Worm (Caenorhabditis elegans) whole organism, L4 larva: ENCODE measurements around the gene Y39A1A.20.
"Not testable (repeated sequence)": the region's sequence is repeated elsewhere in the genome, so short reads cannot be mapped to it uniquely, and the experiment has no call there.

Experiments used
- F26F4.8 ChIP-seq: fragments of 200-800 bp; sonication (Bioruptor generic); conservative IDR thresholded peaks from 2 replicates; pipeline ENCODE4 v1.3.6; 2022; ENCODE audit warnings: missing genetic modification characterization, missing compliant biosample characterization
- F49E8.2 ChIP-seq: sonication (generic microtip); optimal IDR thresholded peaks from 2 replicates; lab custom pipeline; 2016; ENCODE audit warnings: missing compliant biosample characterization, mild to moderate bottlenecking, missing genetic modification characterization, borderline replicate concordance
- R02D3.7 ChIP-seq: fragments of 150-350 bp; sonication (generic microtip); optimal IDR thresholded peaks from 3 replicates; lab custom pipeline; 2014; ENCODE audit warnings: missing biosample characterization, missing genetic modification characterization
- T26A8.4 ChIP-seq: fragments of 200-800 bp; sonication (Bioruptor generic); IDR thresholded peaks from 2 replicates; pipeline ENCODE4 v1.3.6; 2022; ENCODE audit warnings: missing genetic modification characterization, missing compliant biosample characterization
- ZK546.5 ChIP-seq, 2 experiments: sonication (generic microtip); optimal IDR thresholded peaks; 2 replicates each; lab custom pipeline; 2017; ENCODE audit warnings: missing biosample characterization in 2 of 2, missing genetic modification characterization in 2 of 2
- aha-1 ChIP-seq: fragments of 150-350 bp; peaks from one replicate; lab custom pipeline; 2014; ENCODE audit warnings: missing biosample characterization, missing genetic modification characterization
- arid-1 ChIP-seq: fragments of 200-800 bp; sonication (Bioruptor generic); conservative IDR thresholded peaks from 2 replicates; pipeline ENCODE4 v1.3.6; 2022; ENCODE audit warnings: missing genetic modification reagents, missing genetic modification characterization, missing compliant biosample characterization
- attf-4 ChIP-seq: sonication (generic microtip); optimal IDR thresholded peaks from 3 replicates; lab custom pipeline; 2017; ENCODE audit warnings: missing biosample characterization, missing genetic modification characterization
- ceh-20 ChIP-seq: fragments of 200-800 bp; sonication (Bioruptor generic); IDR thresholded peaks from 2 replicates; pipeline ENCODE4 v1.3.6; 2022; ENCODE audit warnings: missing genetic modification reagents, missing genetic modification characterization, missing compliant biosample characterization
- ceh-32 ChIP-seq: sonication (generic microtip); optimal IDR thresholded peaks from 2 replicates; lab custom pipeline; 2016; ENCODE audit warnings: mild to moderate bottlenecking, missing genetic modification characterization, missing compliant biosample characterization; ENCODE audit not compliant: poor library complexity
- ceh-44 ChIP-seq: fragments of 200-800 bp; sonication (Bioruptor generic); IDR thresholded peaks from 2 replicates; pipeline ENCODE4 v1.3.6; 2022; ENCODE audit warnings: missing genetic modification reagents, missing genetic modification characterization, missing compliant biosample characterization
- ceh-62 ChIP-seq: sonication (generic microtip); optimal IDR thresholded peaks from 2 replicates; lab custom pipeline; 2017; ENCODE audit warnings: missing biosample characterization, missing genetic modification characterization
- cey-2 ChIP-seq: sonication (generic microtip); optimal IDR thresholded peaks from 3 replicates; lab custom pipeline; 2017; ENCODE audit warnings: missing genetic modification characterization, mild to moderate bottlenecking, missing compliant biosample characterization, antibody characterized with exemption, borderline replicate concordance; ENCODE audit not compliant: insufficient read depth
- daf-16 ChIP-seq, 3 experiments: sonication (generic microtip); optimal IDR thresholded peaks; 2 replicates each; lab custom pipeline; 2016 to 2017; ENCODE audit warnings: missing genetic modification characterization in 3 of 3, missing genetic modification reagents in 3 of 3, mild to moderate bottlenecking in 2 of 3, missing compliant biosample characterization in 2 of 3, missing biosample characterization in 1 of 3, moderate library complexity in 1 of 3
- daf-19 ChIP-seq: fragments of 200-800 bp; sonication (Bioruptor generic); conservative IDR thresholded peaks from 2 replicates; pipeline ENCODE4 v1.3.6; 2022; ENCODE audit warnings: missing genetic modification characterization, missing compliant biosample characterization
- dmd-8 ChIP-seq: fragments of 200-800 bp; sonication (Bioruptor generic); IDR thresholded peaks from 2 replicates; pipeline ENCODE4 v1.3.6; 2022; ENCODE audit warnings: missing genetic modification characterization, missing compliant biosample characterization
- dpl-1 ChIP-seq: fragments of 150-350 bp; optimal IDR thresholded peaks from 2 replicates; lab custom pipeline; 2014; ENCODE audit warnings: missing biosample characterization, missing genetic modification reagents, missing genetic modification characterization
- dve-1 ChIP-seq: sonication (generic microtip); optimal IDR thresholded peaks from 2 replicates; lab custom pipeline; 2017; ENCODE audit warnings: antibody characterized with exemption, mild to moderate bottlenecking, missing genetic modification characterization, missing compliant biosample characterization; ENCODE audit not compliant: insufficient read depth
- egl-43 ChIP-seq: fragments of 200-800 bp; sonication (Bioruptor generic); IDR thresholded peaks from 2 replicates; pipeline ENCODE4 v1.3.6; 2022; ENCODE audit warnings: missing genetic modification reagents, missing genetic modification characterization, missing compliant biosample characterization
- fos-1 ChIP-seq: fragments of 150-350 bp; optimal IDR thresholded peaks from 2 replicates; lab custom pipeline; 2014; ENCODE audit warnings: missing biosample characterization, missing genetic modification characterization
- hlh-11 ChIP-seq: fragments of 200-800 bp; sonication (Bioruptor generic); optimal IDR thresholded peaks from 2 replicates; lab custom pipeline; 2018; ENCODE audit warnings: mild to moderate bottlenecking, missing genetic modification characterization, missing compliant biosample characterization
- hlh-30 ChIP-seq: sonication (generic microtip); optimal IDR thresholded peaks from 2 replicates; lab custom pipeline; 2017; ENCODE audit warnings: antibody characterized with exemption, mild to moderate bottlenecking, missing genetic modification characterization, missing compliant biosample characterization; ENCODE audit not compliant: insufficient read depth
- lin-38 ChIP-seq: fragments of 200-800 bp; sonication (Bioruptor generic); IDR thresholded peaks from 2 replicates; pipeline ENCODE4 v1.3.6; 2022; ENCODE audit warnings: missing genetic modification reagents, missing genetic modification characterization, missing compliant biosample characterization
- lin-39 ChIP-seq: fragments of 150-350 bp; optimal IDR thresholded peaks from 2 replicates; lab custom pipeline; 2014; ENCODE audit warnings: missing biosample characterization, missing genetic modification reagents, missing genetic modification characterization
- madf-9 ChIP-seq: fragments of 200-800 bp; sonication (Bioruptor generic); conservative IDR thresholded peaks from 2 replicates; pipeline ENCODE4 v1.3.6; 2022; ENCODE audit warnings: missing genetic modification reagents, missing genetic modification characterization, missing compliant biosample characterization
- mdl-1 ChIP-seq, 2 experiments: fragments of 150-350 bp in 1 of 2; sonication (generic microtip) in 1 of 2; optimal IDR thresholded peaks; 2 replicates each; lab custom pipeline; 2014 to 2017; ENCODE audit warnings: missing biosample characterization in 2 of 2, missing genetic modification characterization in 2 of 2
- nhr-111 ChIP-seq: fragments of 200-800 bp; sonication (Bioruptor generic); optimal IDR thresholded peaks from 2 replicates; lab custom pipeline; 2018; ENCODE audit warnings: mild to moderate bottlenecking, missing genetic modification characterization, missing compliant biosample characterization
- nhr-25 ChIP-seq: sonication (generic microtip); optimal IDR thresholded peaks from 2 replicates; lab custom pipeline; 2017; ENCODE audit warnings: missing genetic modification characterization, mild to moderate bottlenecking, missing compliant biosample characterization, antibody characterized with exemption, moderate library complexity, borderline replicate concordance; ENCODE audit not compliant: insufficient read depth
- nhr-42 ChIP-seq: fragments of 200-800 bp; sonication (Bioruptor generic); IDR thresholded peaks from 2 replicates; pipeline ENCODE4 v1.3.6; 2022; ENCODE audit warnings: missing genetic modification characterization, missing compliant biosample characterization
- nhr-48 ChIP-seq: sonication (generic microtip); optimal IDR thresholded peaks from 2 replicates; lab custom pipeline; 2016; ENCODE audit warnings: mild to moderate bottlenecking, missing genetic modification characterization, missing compliant biosample characterization
- nhr-76 ChIP-seq: fragments of 150-350 bp; optimal IDR thresholded peaks from 2 replicates; lab custom pipeline; 2014; ENCODE audit warnings: missing biosample characterization, missing genetic modification characterization
- pha-4 ChIP-seq, 2 experiments: fragments of 150-350 bp in 1 of 2; fragments of 200-800 bp in 1 of 2; sonication (Bioruptor generic) in 1 of 2; IDR thresholded peaks in 1 of 2; optimal IDR thresholded peaks in 1 of 2; 2 replicates each; pipeline versions ENCODE4 v1.3.6 to Lab custom; 2014 to 2022; ENCODE audit warnings: missing genetic modification characterization in 2 of 2, missing genetic modification reagents in 2 of 2, missing biosample characterization in 1 of 2, missing compliant biosample characterization in 1 of 2
- php-3 ChIP-seq: fragments of 200-800 bp; sonication (Bioruptor generic); IDR thresholded peaks from 2 replicates; pipeline ENCODE4 v1.3.6; 2022; ENCODE audit warnings: missing genetic modification reagents, missing genetic modification characterization, missing compliant biosample characterization
- snpc-1.2 ChIP-seq: fragments of 200-800 bp; sonication (Bioruptor generic); IDR thresholded peaks from 2 replicates; pipeline ENCODE4 v1.3.6; 2022; ENCODE audit warnings: missing genetic modification reagents, missing genetic modification characterization, missing compliant biosample characterization
- snpc-4 ChIP-seq: fragments of 150-350 bp; optimal IDR thresholded peaks from 2 replicates; lab custom pipeline; 2014; ENCODE audit warnings: missing biosample characterization, missing genetic modification characterization
- tag-97 ChIP-seq: fragments of 200-800 bp; sonication (Bioruptor generic); IDR thresholded peaks from 2 replicates; pipeline ENCODE4 v1.3.6; 2022; ENCODE audit warnings: missing genetic modification characterization, missing compliant biosample characterization
- unc-130 ChIP-seq: sonication (generic microtip); optimal IDR thresholded peaks from 2 replicates; lab custom pipeline; 2016; ENCODE audit warnings: missing genetic modification reagents, missing genetic modification characterization, missing compliant biosample characterization
- unc-62 ChIP-seq, 3 experiments: fragments of 150-350 bp in 1 of 3; sonication (generic microtip); optimal IDR thresholded peaks in 2 of 3; peaks in 1 of 3; 1 replicate in 1 of 3; 2 replicates in 2 of 3; lab custom pipeline; 2014 to 2017; ENCODE audit warnings: missing biosample characterization in 3 of 3, missing genetic modification characterization in 3 of 3, missing genetic modification reagents in 3 of 3, missing genotype in 1 of 3
- vab-7 ChIP-seq: fragments of 200-800 bp; sonication (Bioruptor generic); IDR thresholded peaks from 2 replicates; pipeline ENCODE4 v1.3.6; 2022; ENCODE audit warnings: missing genetic modification reagents, missing genetic modification characterization, missing compliant biosample characterization
- zfp-3 ChIP-seq: fragments of 200-800 bp; sonication (Bioruptor generic); conservative IDR thresholded peaks from 2 replicates; pipeline ENCODE4 v1.3.6; 2022; ENCODE audit warnings: missing genetic modification reagents, missing genetic modification characterization, missing compliant biosample characterization
- ztf-7 ChIP-seq: fragments of 150-350 bp; optimal IDR thresholded peaks from 2 replicates; lab custom pipeline; 2014; ENCODE audit warnings: missing biosample characterization, missing genetic modification characterization

Y39A1A.20 gene

ce11 chrIII:10700460-10700859 is at the start of gene Y39A1A.20:
Gene Y39A1A.20 (minus strand): TSS chrIII:10700560.
- TF ChIP-seq madf-9 (GFP tag; lab: Robert Waterston, UW), result no peak
- TF ChIP-seq hlh-11 (tag; lab: Kevin White, UChicago), result no peak
- TF ChIP-seq php-3 (GFP tag; lab: Robert Waterston, UW), result no peak
- peak; percentile 83 for TF ChIP-seq aha-1

- TF ChIP-seq F49E8.2 (tag; lab: Kevin White, UChicago) (peak; percentile 7), egl-43 (GFP tag; lab: Robert Waterston, UW) (0 out of 2 replicates have a peak, but pooled peaks have one; percentile 40), T26A8.4 (GFP tag; lab: Robert Waterston, UW) (0 out of 2 replicates have a peak, but pooled peaks have one; percentile 21), snpc-1.2 (GFP tag; lab: Robert Waterston, UW) (0 out of 2 replicates have a peak, but pooled peaks have one; percentile 17), arid-1 (0 out of 2 replicates have a peak, but pooled peaks have one; percentile 62), pha-4 (GFP tag; IDR thresholded peaks at IDR 0.05; lab: Robert Waterston, UW) (peak; percentile 52; the same call in 1 of the 2 replicates), lin-38 (peak; percentile 63)
- not testable (repeated sequence) for TF ChIP-seq pha-4 (tag; optimal IDR thresholded peaks at IDR 0.05; lab: Kevin White, UChicago)
Observed at ce11 chrIII:10750043-10750442, 49.7 kb upstream of the Y39A1A.20 start, which contains the start of gene enu-3.6. Gene enu-3.6 (plus strand): TSS chrIII:10750434.

- 0 out of 2 replicates have a peak, but pooled peaks have one; percentile 19 for TF ChIP-seq madf-9 (GFP tag; lab: Robert Waterston, UW)
- TF ChIP-seq cey-2 (tag; lab: Kevin White, UChicago), result no peak
- TF ChIP-seq pha-4 (GFP tag; IDR thresholded peaks at IDR 0.05; lab: Robert Waterston, UW), result no peak
- TF ChIP-seq pha-4 (tag; optimal IDR thresholded peaks at IDR 0.05; lab: Kevin White, UChicago), result peak; percentile 25
- no peak for TF ChIP-seq snpc-4 (tag; lab: Kevin White, UChicago)
- TF ChIP-seq hlh-30 (tag; lab: Kevin White, UChicago), result peak; percentile 66
- TF ChIP-seq dve-1 (tag; lab: Kevin White, UChicago), result peak; percentile 79
- TF ChIP-seq nhr-111 (GFP tag; lab: Kevin White, UChicago), result no peak
- TF ChIP-seq nhr-76, result no peak
- TF ChIP-seq ceh-20 (GFP tag; lab: Robert Waterston, UW), result no peak
- TF ChIP-seq dmd-8 (GFP tag; lab: Robert Waterston, UW), result no peak
- TF ChIP-seq dpl-1 (GFP tag; lab: Kevin White, UChicago), result peak; percentile 87
- TF ChIP-seq R02D3.7, result no peak
- no peak for TF ChIP-seq lin-39 (tag; lab: Kevin White, UChicago)
- no peak for TF ChIP-seq nhr-42 (GFP tag; lab: Robert Waterston, UW)
- no peak for TF ChIP-seq fos-1 (tag; lab: Kevin White, UChicago)
- peak in 1 of 2 experiments; percentile 45 for TF ChIP-seq mdl-1 (tag; optimal IDR thresholded peaks at IDR 0.05; lab: Kevin White, UChicago)
- TF ChIP-seq ZK546.5 (tag; optimal IDR thresholded peaks at IDR 0.05; lab: Kevin White, UChicago), result no peak
- no peak for TF ChIP-seq zfp-3 (GFP tag; lab: Robert Waterston, UW)
- TF ChIP-seq attf-4 (tag; lab: Kevin White, UChicago), result no peak
- peak; percentile 68 for TF ChIP-seq vab-7 (GFP tag; lab: Robert Waterston, UW)
- 0 out of 2 replicates have a peak, but pooled peaks have one; percentile 49 for TF ChIP-seq ceh-44 (GFP tag; lab: Robert Waterston, UW)
- no peak for TF ChIP-seq ztf-7 (tag; lab: Kevin White, UChicago)
- TF ChIP-seq unc-62 (GFP tag; optimal IDR thresholded peaks at IDR 0.05 in 1 of 2; lab: Kevin White, UChicago), result peak in 1 of 2 experiments; percentile 65
- no peak for TF ChIP-seq unc-62 (tag; optimal IDR thresholded peaks at IDR 0.05; lab: Kevin White, UChicago)
- TF ChIP-seq ceh-62, result no peak
- TF ChIP-seq F26F4.8 (GFP tag; lab: Robert Waterston, UW), result no peak
- no peak for TF ChIP-seq daf-16 (GFP tag; optimal IDR thresholded peaks at IDR 0.05; lab: Kevin White, UChicago)
- peak; percentile 46 for TF ChIP-seq daf-16 (tag; optimal IDR thresholded peaks at IDR 0.05; lab: Kevin White, UChicago)
- TF ChIP-seq unc-130 (GFP tag; lab: Kevin White, UChicago), result peak; percentile 86
- peak; percentile 12 for TF ChIP-seq nhr-48 (tag; lab: Kevin White, UChicago)
- TF ChIP-seq daf-19 (GFP tag; lab: Robert Waterston, UW), result no peak
- no peak for TF ChIP-seq ceh-32
- TF ChIP-seq nhr-25 (tag; lab: Kevin White, UChicago), result peak; percentile 13
- TF ChIP-seq tag-97 (GFP tag; lab: Robert Waterston, UW), result no peak
Observed at ce11 chrIII:10747620-10748479, 47.5 kb upstream of the Y39A1A.20 start, which contains the start of the genes ran-1 and dkc-1. Gene ran-1 (minus strand): TSS chrIII:10747728. Gene dkc-1 (plus strand): TSS chrIII:10748429.
